Comparison of ENCODE assay signal across 2 fruit fly cellular contexts in the genomic region with DNA sequence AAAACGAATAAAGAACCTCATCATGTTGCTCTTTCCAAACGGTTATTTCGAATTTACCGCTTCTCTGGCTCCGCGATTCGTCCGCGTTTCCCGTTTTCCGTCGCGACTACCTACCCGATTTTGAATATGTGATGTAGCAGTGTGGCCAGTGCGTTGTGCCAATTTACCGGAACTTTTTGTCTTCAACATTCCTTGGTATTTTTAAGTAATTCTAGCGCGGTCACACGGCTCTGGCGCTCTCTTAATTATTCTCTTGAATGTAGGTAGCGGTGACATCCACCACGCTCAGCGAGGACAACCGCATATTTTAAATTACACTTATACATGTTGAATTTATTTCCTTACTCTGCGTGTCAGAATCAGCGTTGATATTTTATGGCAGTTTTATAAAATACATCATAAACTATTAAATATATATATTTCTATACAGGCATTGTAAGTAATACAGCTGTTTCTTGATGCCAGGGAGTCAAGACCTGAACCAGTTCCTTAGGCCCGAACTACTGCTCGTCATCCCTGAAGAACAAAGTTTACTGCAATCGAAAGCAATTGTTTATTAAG.
TF ChIP-seq lines count a peak whose summit lies in the region.

A gene (minus strand): TSS at position 132 of the 561 bp plus-strand sequence.
A gene (minus strand): TSS at position 132 of the 561 bp plus-strand sequence.
A gene (plus strand): TSS at position 498 of the 561 bp plus-strand sequence.

TF ChIP-seq in whole organism, embryonic, 481 proteins besides CTCF, POLR2A, EP300 and RAD21 (continued from another document and continues in another):
- TF ChIP-seq Bdp1 (GFP tag; optimal IDR thresholded peaks at IDR 0.05; lab: Kevin White, UChicago) (peak; percentile 1), vnd (GFP tag; IDR thresholded peaks at IDR 0.05; lab: Robert Waterston, UW; ENCODE audit: partially characterized antibody) (no peak), CG10321 (GFP tag; IDR thresholded peaks at IDR 0.05; lab: Robert Waterston, UW) (0 out of 2 replicates have a peak, but pooled peaks have one; percentile 28), CG17829 (tag; optimal IDR thresholded peaks at IDR 0.05; lab: Kevin White, UChicago) (peak; percentile 43), Ravus (GFP tag; IDR thresholded peaks at IDR 0.05; lab: Robert Waterston, UW) (no peak), gsb-n (tag; optimal IDR thresholded peaks at IDR 0.05; lab: Kevin White, UChicago) (peak; percentile 35), CG2202 (tag; optimal IDR thresholded peaks at IDR 0.05; lab: Kevin White, UChicago) (no peak), luna (GFP tag; optimal IDR thresholded peaks at IDR 0.05; lab: Kevin White, UChicago) (no peak), oc (tag; optimal IDR thresholded peaks at IDR 0.05; lab: Kevin White, UChicago) (peak; percentile 10), Hsf (GFP tag; optimal IDR thresholded peaks at IDR 0.05; lab: Kevin White, UChicago) (peak; percentile 28), Sry-δ (GFP tag; optimal IDR thresholded peaks at IDR 0.05; lab: Kevin White, UChicago) (peak; percentile 4), chinmo (GFP tag; IDR thresholded peaks at IDR 0.05; lab: Robert Waterston, UW; ENCODE audit: partially characterized antibody) (peak; percentile 59; the same call in 2 of the 4 replicates), CG15073 (GFP tag; optimal IDR thresholded peaks at IDR 0.05; lab: Kevin White, UChicago) (no peak), CG6175 (GFP tag; IDR thresholded peaks at IDR 0.05; lab: Robert Waterston, UW) (0 out of 3 replicates have a peak, but pooled peaks have one; percentile 16), grau (tag; optimal IDR thresholded peaks at IDR 0.05; lab: Kevin White, UChicago) (peak; percentile 32), Nf-YC (tag; optimal IDR thresholded peaks at IDR 0.05; lab: Kevin White, UChicago) (peak; percentile 93), so (GFP tag; IDR thresholded peaks at IDR 0.05; lab: Robert Waterston, UW) (no peak; the same call in 2 of the 3 replicates), Dbx (GFP tag; IDR thresholded peaks at IDR 0.05; lab: Robert Waterston, UW) (peak; percentile 29; the same call in 1 of the 3 replicates), CG11504 (tag; optimal IDR thresholded peaks at IDR 0.05; lab: Kevin White, UChicago) (peak; percentile 35), CG18619 (GFP tag; optimal IDR thresholded peaks at IDR 0.05; lab: Kevin White, UChicago) (peak; percentile 2), pum (GFP tag; optimal IDR thresholded peaks at IDR 0.05; lab: Kevin White, UChicago) (no peak), Ets65A (GFP tag; lab: Kevin White, UChicago) (peak; percentile 5), ci (GFP tag; IDR thresholded peaks at IDR 0.05; lab: Robert Waterston, UW) (no peak; the same call in 1 of the 3 replicates), lola (GFP tag; optimal IDR thresholded peaks at IDR 0.05; lab: Kevin White, UChicago) (no peak), Adf1 (GFP tag; IDR thresholded peaks at IDR 0.05; lab: Robert Waterston, UW) (peak; percentile 25; the same call in 1 of the 2 replicates), lbe (GFP tag; optimal IDR thresholded peaks at IDR 0.05; lab: Kevin White, UChicago) (peak; percentile 47), ewg (GFP tag; optimal IDR thresholded peaks at IDR 0.05; lab: Kevin White, UChicago) (peak; percentile 28), HmgD (GFP tag; optimal IDR thresholded peaks at IDR 0.05; lab: Kevin White, UChicago) (peak; percentile 42), HLHmδ (GFP tag; optimal IDR thresholded peaks at IDR 0.05; lab: Kevin White, UChicago) (peak; percentile 5), dimm (GFP tag; IDR thresholded peaks at IDR 0.05; lab: Robert Waterston, UW) (no peak), Jarid2 (GFP tag; optimal IDR thresholded peaks at IDR 0.05; lab: Kevin White, UChicago) (peak; percentile 71), BEAF-32 (GFP tag; optimal IDR thresholded peaks at IDR 0.05; lab: Kevin White, UChicago) (peak; percentile 56), Opbp (GFP tag; IDR thresholded peaks at IDR 0.05; lab: Robert Waterston, UW; ENCODE audit: partially characterized antibody) (peak; percentile 69), Side (GFP tag; optimal IDR thresholded peaks at IDR 0.05; lab: Kevin White, UChicago) (peak; percentile 6), gro (GFP tag; optimal IDR thresholded peaks at IDR 0.05; lab: Kevin White, UChicago) (peak; percentile 19), abd-A (tag; optimal IDR thresholded peaks at IDR 0.05; lab: Kevin White, UChicago) (peak; percentile 60), hkb (optimal IDR thresholded peaks at IDR 0.05; lab: Kevin White, UChicago) (peak; percentile 47), hkb (GFP tag; IDR thresholded peaks at IDR 0.05; lab: Robert Waterston, UW) (peak; percentile 19; the same call in 1 of the 2 replicates), gt (GFP tag; IDR thresholded peaks at IDR 0.05; lab: Robert Waterston, UW) (no peak), caup (GFP tag; optimal IDR thresholded peaks at IDR 0.05; lab: Kevin White, UChicago; ENCODE audit: severe bottlenecking) (peak; percentile 47), az2 (GFP tag; optimal IDR thresholded peaks at IDR 0.05; lab: Kevin White, UChicago) (no peak), en (GFP tag; optimal IDR thresholded peaks at IDR 0.05; lab: Kevin White, UChicago) (no peak), CG10431 (GFP tag; optimal IDR thresholded peaks at IDR 0.05; lab: Kevin White, UChicago) (peak; percentile 4), Fer1 (GFP tag; optimal IDR thresholded peaks at IDR 0.05; lab: Kevin White, UChicago) (no peak), chm (GFP tag; IDR thresholded peaks at IDR 0.05; lab: Robert Waterston, UW) (peak; percentile 81), pho (GFP tag; optimal IDR thresholded peaks at IDR 0.05; lab: Kevin White, UChicago) (no peak), mirr (GFP tag; optimal IDR thresholded peaks at IDR 0.05; lab: Kevin White, UChicago) (peak; percentile 31), gcm2 (GFP tag; optimal IDR thresholded peaks at IDR 0.05; lab: Kevin White, UChicago) (no peak), inv (GFP tag; IDR thresholded peaks at IDR 0.05; lab: Robert Waterston, UW; ENCODE audit: partially characterized antibody) (peak; percentile 40; the same call in 1 of the 2 replicates), Lpt (GFP tag; optimal IDR thresholded peaks at IDR 0.05; lab: Kevin White, UChicago) (no peak), CG30020 (tag; optimal IDR thresholded peaks at IDR 0.05; lab: Kevin White, UChicago) (peak; percentile 42), CrebB (tag; optimal IDR thresholded peaks at IDR 0.05; lab: Kevin White, UChicago) (peak; percentile 60), pros (GFP tag; optimal IDR thresholded peaks at IDR 0.05; lab: Kevin White, UChicago) (no peak), sim (GFP tag; IDR thresholded peaks at IDR 0.05; lab: Robert Waterston, UW) (no peak), CG2678 (tag; optimal IDR thresholded peaks at IDR 0.05; lab: Kevin White, UChicago) (no peak), Sin3A (optimal IDR thresholded peaks at IDR 0.05; lab: Kevin White, UChicago) (peak; percentile 47), CG34376 (GFP tag; optimal IDR thresholded peaks at IDR 0.05; lab: Kevin White, UChicago) (peak; percentile 19), CG11695 (GFP tag; IDR thresholded peaks at IDR 0.05; lab: Robert Waterston, UW) (no peak), Dek (tag; optimal IDR thresholded peaks at IDR 0.05; lab: Kevin White, UChicago) (peak; percentile 30), amos (GFP tag; IDR thresholded peaks at IDR 0.05; lab: Robert Waterston, UW; ENCODE audit: partially characterized antibody) (peak; percentile 62; the same call in 1 of the 2 replicates)

TF ChIP-seq in whole organism, wandering third instar larva, 38 proteins besides CTCF, POLR2A, EP300 and RAD21 (continued from another document):
- TF ChIP-seq tai (GFP tag; optimal IDR thresholded peaks at IDR 0.05; lab: Kevin White, UChicago) (no peak), sv (GFP tag; optimal IDR thresholded peaks at IDR 0.05; lab: Kevin White, UChicago) (no peak), Dfd (GFP tag; optimal IDR thresholded peaks at IDR 0.05; lab: Kevin White, UChicago) (no peak), HLH106 (tag; optimal IDR thresholded peaks at IDR 0.05; lab: Kevin White, UChicago) (peak; percentile 37), Dif (GFP tag; optimal IDR thresholded peaks at IDR 0.05; lab: Kevin White, UChicago; ENCODE audit: partially characterized antibody) (peak; percentile 52), Myc (optimal IDR thresholded peaks at IDR 0.05; lab: Kevin White, UChicago) (no peak), psq (GFP tag; optimal IDR thresholded peaks at IDR 0.05; lab: Kevin White, UChicago) (no peak), fru (GFP tag; optimal IDR thresholded peaks at IDR 0.05; lab: Kevin White, UChicago) (peak; percentile 14), brk (GFP tag; optimal IDR thresholded peaks at IDR 0.05; lab: Kevin White, UChicago) (peak; percentile 83)
